Worm (Caenorhabditis elegans): Measurements from ENCODE around the gene fipr-9.

fipr-9 gene

DNA sequence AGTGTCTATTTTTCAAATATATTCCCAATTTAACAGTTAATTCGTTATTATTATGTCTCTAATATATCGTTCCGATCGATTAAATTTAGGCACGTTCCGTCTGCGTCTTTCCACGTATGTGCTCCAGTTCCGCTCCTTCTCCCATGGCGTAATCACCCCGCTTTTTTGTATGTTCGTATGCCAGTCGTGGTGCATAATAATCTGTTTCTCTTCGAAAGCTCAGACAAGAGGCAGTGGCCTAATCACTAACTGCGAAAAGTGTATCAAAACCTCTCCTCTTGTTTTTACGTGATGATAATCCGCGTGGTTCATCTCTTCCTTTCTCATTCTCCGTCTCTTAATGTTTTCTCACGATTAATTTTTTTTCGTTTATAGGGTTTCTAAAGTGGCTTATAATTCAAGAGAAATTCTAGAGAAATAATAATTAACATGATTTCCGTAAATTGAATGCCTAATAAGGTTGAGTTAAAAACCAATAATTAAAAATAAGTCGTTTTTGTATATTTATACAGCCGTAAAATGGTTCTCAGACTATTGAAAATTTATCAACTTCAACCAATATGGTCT, 26.3 kb downstream of the fipr-9 start:
- no peak for TF ChIP-seq unc-3 (GFP tag; conservative IDR thresholded peaks at IDR 0.05)
- no peak for TF ChIP-seq unc-3 (tag; optimal IDR thresholded peaks at IDR 0.05)
- no peak for TF ChIP-seq zip-5 (tag; optimal IDR thresholded peaks at IDR 0.05)
- no peak for TF ChIP-seq fax-1 (tag; optimal IDR thresholded peaks at IDR 0.05)
- TF ChIP-seq ztf-16 (tag; optimal IDR thresholded peaks at IDR 0.05): no peak
- TF ChIP-seq ceh-48 (tag; optimal IDR thresholded peaks at IDR 0.05): no peak
- no peak for TF ChIP-seq ceh-18 (tag; optimal IDR thresholded peaks at IDR 0.05)
- TF ChIP-seq ceh-31 (tag; optimal IDR thresholded peaks at IDR 0.05): no peak
- TF ChIP-seq lim-6 (tag; optimal IDR thresholded peaks at IDR 0.05): no peak
- TF ChIP-seq npax-4 (tag; optimal IDR thresholded peaks at IDR 0.05): no peak
- no peak for TF ChIP-seq unc-55 (GFP tag; optimal IDR thresholded peaks at IDR 0.05)
- TF ChIP-seq sdc-2 (tag; optimal IDR thresholded peaks at IDR 0.05): no peak
- TF ChIP-seq nhr-11 (tag; optimal IDR thresholded peaks at IDR 0.05): no peak
- TF ChIP-seq pat-9 (tag; optimal IDR thresholded peaks at IDR 0.05): no peak

DNA sequence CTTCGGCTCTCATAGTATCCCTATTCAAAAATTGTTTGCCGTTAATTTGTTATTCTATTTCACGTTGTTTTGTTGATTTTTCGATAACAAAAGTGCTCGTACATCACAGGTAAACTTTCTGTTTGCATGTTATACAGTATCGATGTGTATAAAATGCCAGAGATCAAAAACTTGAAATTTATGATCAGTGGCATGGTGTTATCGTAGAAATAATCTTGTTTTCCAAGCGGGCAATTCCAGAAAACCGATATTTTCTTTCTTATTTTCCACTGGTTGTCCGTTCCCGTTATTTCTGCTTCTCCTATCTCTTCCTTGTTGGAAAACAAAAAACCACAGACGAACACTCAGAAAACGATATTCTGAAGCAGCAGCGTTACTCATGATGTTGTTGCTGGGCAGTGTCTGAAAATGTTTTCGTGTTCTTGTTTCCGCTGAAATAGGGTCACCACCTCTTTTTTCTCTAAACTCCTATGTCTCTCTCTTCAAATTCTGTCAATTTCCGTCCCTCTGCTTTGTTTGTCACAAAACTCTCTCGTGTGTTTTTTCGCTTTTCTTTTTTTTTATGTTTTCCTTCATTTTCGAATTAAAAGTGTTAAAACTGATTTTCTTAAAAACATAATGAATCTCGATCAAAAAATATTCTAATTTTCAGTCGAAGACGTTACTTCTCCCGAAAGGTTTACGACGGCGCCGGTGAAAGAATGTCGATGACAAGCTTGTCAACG, 27.0 kb downstream of the fipr-9 start, which contains the start of gene akt-1:
TSS of gene akt-1 (plus strand) at position 651 of the 725 bp plus-strand sequence.
- TF ChIP-seq nfya-1 (tag; optimal IDR thresholded peaks at IDR 0.05) (no peak), ceh-9 (tag; optimal IDR thresholded peaks at IDR 0.05) (no peak), unc-55 (GFP tag; optimal IDR thresholded peaks at IDR 0.05) (no peak)

DNA sequence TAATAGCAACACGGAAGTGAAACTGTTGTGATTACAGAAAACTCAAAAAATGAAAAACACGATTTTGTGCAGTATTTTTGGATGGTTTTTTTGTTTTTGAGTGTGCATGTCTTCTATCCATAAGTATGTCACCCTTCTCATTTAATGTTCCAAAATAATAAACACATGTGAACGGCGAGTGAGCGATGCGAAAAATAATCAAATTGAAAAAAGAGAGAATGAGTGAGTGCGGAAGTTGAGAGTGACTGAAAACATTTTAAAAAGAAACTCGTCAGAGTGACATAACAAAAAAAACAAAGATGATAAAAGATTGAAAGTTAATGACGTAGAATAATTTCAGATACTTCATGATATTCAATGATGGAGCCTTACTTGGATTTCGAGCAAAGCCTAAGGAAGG, 28.1 kb downstream of the fipr-9 start:
- TF ChIP-seq nfya-1 (tag; optimal IDR thresholded peaks at IDR 0.05) (no peak), fax-1 (tag; optimal IDR thresholded peaks at IDR 0.05) (no peak), ceh-14 (tag; optimal IDR thresholded peaks at IDR 0.05) (no peak), K09A11.1 (tag; optimal IDR thresholded peaks at IDR 0.05; ENCODE audit: insufficient read depth) (no peak), unc-42 (tag; optimal IDR thresholded peaks at IDR 0.05) (no peak), hlh-30 (tag; optimal IDR thresholded peaks at IDR 0.05; ENCODE audit: insufficient read depth) (no peak), dve-1 (tag; optimal IDR thresholded peaks at IDR 0.05) (no peak), syd-9 (tag; optimal IDR thresholded peaks at IDR 0.05) (no peak), eyg-1 (tag; optimal IDR thresholded peaks at IDR 0.05) (no peak), C38D4.7 (GFP tag; optimal IDR thresholded peaks at IDR 0.05) (no peak), che-1 (tag; optimal IDR thresholded peaks at IDR 0.05) (no peak), dmd-4 (tag; optimal IDR thresholded peaks at IDR 0.05; ENCODE audit: borderline replicate concordance) (no peak), ceh-48 (tag; optimal IDR thresholded peaks at IDR 0.05) (no peak)

DNA sequence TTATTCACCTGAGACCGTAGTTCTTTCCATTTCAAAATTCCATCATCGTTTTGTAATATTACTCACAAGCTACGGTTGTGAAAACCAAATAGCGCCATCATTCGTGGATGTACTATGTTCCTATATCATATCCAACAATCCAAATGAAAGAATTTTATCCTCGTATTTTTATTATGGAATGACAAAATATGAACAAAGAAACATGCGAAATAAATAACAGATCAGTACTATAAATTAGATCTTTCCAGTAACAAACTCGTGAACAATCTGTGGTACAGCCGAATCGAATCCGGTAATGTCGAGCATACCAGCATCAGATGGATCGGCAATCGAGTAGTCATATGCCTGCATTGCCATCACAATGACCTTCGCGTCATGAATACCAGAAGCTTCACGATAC, 31.2 kb downstream of the fipr-9 start:
- TF ChIP-seq hlh-8 (tag; optimal IDR thresholded peaks at IDR 0.05) (no peak), elt-2 (tag; optimal IDR thresholded peaks at IDR 0.05) (no peak), ceh-22 (tag; optimal IDR thresholded peaks at IDR 0.05) (no peak), tbx-2 (tag; optimal IDR thresholded peaks at IDR 0.05) (no peak), C08G9.2 (tag; optimal IDR thresholded peaks at IDR 0.05) (no peak), pat-9 (tag; optimal IDR thresholded peaks at IDR 0.05) (no peak), ceh-14 (tag; optimal IDR thresholded peaks at IDR 0.05) (no peak), che-1 (tag; optimal IDR thresholded peaks at IDR 0.05) (no peak), eyg-1 (tag; optimal IDR thresholded peaks at IDR 0.05) (no peak), pros-1 (tag; optimal IDR thresholded peaks at IDR 0.05) (no peak), pha-2 (tag; optimal IDR thresholded peaks at IDR 0.05) (no peak), elt-4 (tag; optimal IDR thresholded peaks at IDR 0.05) (no peak), fkh-10 (GFP tag; optimal IDR thresholded peaks at IDR 0.05) (no peak), ztf-16 (tag; optimal IDR thresholded peaks at IDR 0.05) (no peak), pha-4 (tag; optimal IDR thresholded peaks at IDR 0.05) (no peak), lin-11 (tag; optimal IDR thresholded peaks at IDR 0.05) (no peak)

Measured in whole organism, late embryonic.